Worm (Caenorhabditis elegans) whole organism, L4/young adult: Measurements from ENCODE around the gene srw-13.
"Not testable (repeated sequence)": the region's sequence is repeated elsewhere in the genome, so short reads cannot be mapped to it uniquely, and the experiment has no call there.

Source experiments
- W03F9.2 ChIP-seq: fragments of 150-350 bp; optimal IDR thresholded peaks from 2 replicates; lab custom pipeline; 2014; ENCODE audit warnings: missing biosample characterization, missing genetic modification characterization
- dao-5 ChIP-seq: sonication (generic microtip); optimal IDR thresholded peaks from 2 replicates; lab custom pipeline; 2016; ENCODE audit warnings: missing genotype, missing genetic modification characterization, moderate library complexity, missing compliant biosample characterization
- him-1 ChIP-seq: sonication (generic microtip); optimal IDR thresholded peaks from 2 replicates; lab custom pipeline; 2016; ENCODE audit warnings: missing genotype, missing genetic modification reagents, missing genetic modification characterization, missing compliant biosample characterization

srw-13 gene

ce11 chrV:15232200-15232599 is at the start of gene srw-13:
srw-13 (plus strand) TSS chrV:15232500.
- no peak for TF ChIP-seq W03F9.2
- TF ChIP-seq him-1, result no peak
- no peak for TF ChIP-seq dao-5

- no peak for TF ChIP-seq him-1
- TF ChIP-seq dao-5, result no peak
- TF ChIP-seq W03F9.2, result peak; percentile 52
Observed at ce11 chrV:15184097-15185040, 47.9 kb upstream of the srw-13 start, which contains the start of gene Y75B12B.1. Y75B12B.1 (plus strand) TSS chrV:15184699.

ce11 chrV:15186259-15186927 is 45.9 kb upstream of the srw-13 start, which contains the start of gene Y75B12B.3:
Y75B12B.3 (minus strand) TSS chrV:15186279.
- TF ChIP-seq him-1 (no peak), W03F9.2 (no peak), dao-5 (no peak)

- TF ChIP-seq W03F9.2 (peak; percentile 51), dao-5 (no peak)
Observed at ce11 chrV:15187083-15188057, 44.9 kb upstream of the srw-13 start, which contains the start of the genes cyn-7 and bath-36. cyn-7 (minus strand) TSS chrV:15187378. bath-36 (plus strand) TSS chrV:15187888.

- TF ChIP-seq W03F9.2, result peak; percentile 92
- TF ChIP-seq him-1, result no peak
- no peak for TF ChIP-seq dao-5
Observed at ce11 chrV:15189567-15189966, 42.7 kb upstream of the srw-13 start, which contains the start of gene cyn-3. cyn-3 (plus strand) TSS chrV:15189927.

ce11 chrV:15190903-15191302 is 41.4 kb upstream of the srw-13 start, which contains the start of gene Y75B12B.11:
Y75B12B.11 (plus strand) TSS chrV:15191296.
- TF ChIP-seq W03F9.2, result peak; percentile 43
- peak; percentile 95 for TF ChIP-seq dao-5
- TF ChIP-seq him-1, result no peak

- no peak for TF ChIP-seq him-1
- no peak for TF ChIP-seq dao-5
- TF ChIP-seq W03F9.2, result no peak
Observed at ce11 chrV:15191971-15192370, 40.3 kb upstream of the srw-13 start.

ce11 chrV:15192377-15192776 is 39.9 kb upstream of the srw-13 start, which contains the start of gene plc-2:
plc-2 (plus strand) TSS chrV:15192572.
- no peak for TF ChIP-seq dao-5
- no peak for TF ChIP-seq him-1
- TF ChIP-seq W03F9.2, result no peak

ce11 chrV:15193909-15194308 is 38.4 kb upstream of the srw-13 start, which contains the start of gene Y75B12B.13:
Y75B12B.13 (minus strand) TSS chrV:15194009.
- TF ChIP-seq dao-5 (no peak), him-1 (no peak), W03F9.2 (no peak)

- TF ChIP-seq him-1 (no peak), dao-5 (no peak), W03F9.2 (no peak)
Observed at ce11 chrV:15197955-15198354, 34.3 kb upstream of the srw-13 start, which contains the start of gene srw-1. srw-1 (plus strand) TSS chrV:15198255.

- no peak for TF ChIP-seq him-1
- TF ChIP-seq W03F9.2, result no peak
- no peak for TF ChIP-seq dao-5
Observed at ce11 chrV:15199768-15200167, 32.5 kb upstream of the srw-13 start, which contains the start of gene Y75B12B.10. Y75B12B.10 (plus strand) TSS chrV:15200068.

- TF ChIP-seq dao-5, W03F9.2, him-1: not testable (repeated sequence)
Observed at ce11 chrV:15207681-15208080, 24.6 kb upstream of the srw-13 start, which contains the start of gene C41G6.12. C41G6.12 (minus strand) TSS chrV:15207781.

- not testable (repeated sequence) for TF ChIP-seq dao-5, W03F9.2, him-1
Observed at ce11 chrV:15211869-15212268, 20.4 kb upstream of the srw-13 start, which contains the start of gene sri-24. sri-24 (plus strand) TSS chrV:15212169.

- not testable (repeated sequence) for TF ChIP-seq dao-5, him-1, W03F9.2
Observed at ce11 chrV:15215175-15215574, 17.1 kb upstream of the srw-13 start, which contains the start of gene sri-26. sri-26 (plus strand) TSS chrV:15215475.
